Fruit fly (Drosophila melanogaster) whole organism, embryonic: Measurements from ENCODE around the gene CG10041.

Source experiments
- Antp ChIP-seq: fragments of 200-800 bp; sonication (Bioruptor generic); optimal IDR thresholded peaks from 3 replicates; lab custom pipeline; 2016; ENCODE audit warnings: missing biosample characterization, missing genetic modification characterization
- CG10654 ChIP-seq: fragments of 200-800 bp; sonication (Bioruptor generic); optimal IDR thresholded peaks from 2 replicates; lab custom pipeline; 2016; ENCODE audit warnings: missing biosample characterization, missing genetic modification characterization
- CG10979 ChIP-seq: fragments of 200-800 bp; sonication (Bioruptor generic); optimal IDR thresholded peaks from 2 replicates; lab custom pipeline; 2018; ENCODE audit warnings: missing biosample characterization, mild to moderate bottlenecking, missing genetic modification characterization, moderate library complexity
- CG11723 ChIP-seq: fragments of 200-800 bp; sonication (Bioruptor generic); optimal IDR thresholded peaks from 2 replicates; lab custom pipeline; 2017; ENCODE audit warnings: missing biosample characterization, mild to moderate bottlenecking, missing genetic modification characterization
- CG12299 ChIP-seq: fragments of 200-800 bp; sonication (Bioruptor generic); optimal IDR thresholded peaks from 2 replicates; lab custom pipeline; 2018; ENCODE audit warnings: missing biosample characterization, mild to moderate bottlenecking, missing genetic modification characterization
- CG1233 ChIP-seq: fragments of 200-800 bp; sonication (Bioruptor generic); optimal IDR thresholded peaks from 4 replicates; lab custom pipeline; 2018; ENCODE audit warnings: missing biosample characterization, mild to moderate bottlenecking, missing genetic modification characterization
- CG13296 ChIP-seq: fragments of 200-800 bp; sonication (Bioruptor generic); optimal IDR thresholded peaks from 3 replicates; lab custom pipeline; 2018; ENCODE audit warnings: missing biosample characterization, mild to moderate bottlenecking, missing genetic modification characterization
- CG14710 ChIP-seq: fragments of 200-800 bp; sonication (Bioruptor generic); optimal IDR thresholded peaks from 3 replicates; lab custom pipeline; 2019; ENCODE audit warnings: missing biosample characterization, mild to moderate bottlenecking, missing genetic modification characterization, moderate library complexity
- CG15269 ChIP-seq: fragments of 200-800 bp; sonication (Bioruptor generic); optimal IDR thresholded peaks from 2 replicates; lab custom pipeline; 2018; ENCODE audit warnings: missing biosample characterization, mild to moderate bottlenecking, missing genetic modification characterization, moderate library complexity
- CG15514 ChIP-seq: fragments of 200-800 bp; sonication (Bioruptor generic); optimal IDR thresholded peaks from 3 replicates; lab custom pipeline; 2017; ENCODE audit warnings: missing biosample characterization, missing genetic modification characterization, mild to moderate bottlenecking, moderate library complexity, missing genetic modification reagents
- CG15601 ChIP-seq: fragments of 200-800 bp; sonication (Bioruptor generic); optimal IDR thresholded peaks from 3 replicates; lab custom pipeline; 2019; ENCODE audit warnings: missing biosample characterization, mild to moderate bottlenecking, missing genetic modification characterization, moderate library complexity
- CG16813 ChIP-seq: fragments of 200-800 bp; sonication (Bioruptor generic); IDR thresholded peaks from 3 replicates; pipeline ENCODE4 v1.3.6; 2022; ENCODE audit warnings: missing biosample characterization, missing genetic modification characterization; ENCODE audit not compliant: partially characterized antibody
- CG16815 ChIP-seq: fragments of 200-800 bp; sonication (Bioruptor generic); optimal IDR thresholded peaks from 3 replicates; lab custom pipeline; 2017; ENCODE audit warnings: missing biosample characterization, mild to moderate bottlenecking, missing genetic modification characterization
- CG17186 ChIP-seq: fragments of 200-800 bp; sonication (Bioruptor generic); optimal IDR thresholded peaks from 3 replicates; lab custom pipeline; 2017; ENCODE audit warnings: missing biosample characterization, missing genetic modification reagents, missing genetic modification characterization
- CG17612 ChIP-seq: fragments of 200-800 bp; sonication (Bioruptor generic); IDR thresholded peaks from 2 replicates; pipeline ENCODE4 v1.3.6; 2022; ENCODE audit warnings: missing biosample characterization, missing genetic modification characterization
- CG17829 ChIP-seq: fragments of 200-800 bp; optimal IDR thresholded peaks from 2 replicates; lab custom pipeline; 2019; ENCODE audit warnings: missing biosample characterization, mild to moderate bottlenecking, missing genetic modification characterization, moderate library complexity
- CG2202 ChIP-seq: fragments of 200-800 bp; sonication (Bioruptor generic); optimal IDR thresholded peaks from 2 replicates; lab custom pipeline; 2018; ENCODE audit warnings: missing biosample characterization, mild to moderate bottlenecking, missing genetic modification characterization
- CG43689 ChIP-seq: fragments of 200-800 bp; sonication (Bioruptor generic); IDR thresholded peaks from 2 replicates; pipeline ENCODE4 v1.3.6; 2022; ENCODE audit warnings: missing biosample characterization, missing genetic modification characterization
- CG4820 ChIP-seq: fragments of 200-800 bp; sonication (Bioruptor generic); optimal IDR thresholded peaks from 3 replicates; lab custom pipeline; 2016; ENCODE audit warnings: missing biosample characterization, missing genetic modification characterization
- CG7839 ChIP-seq: fragments of 200-800 bp; sonication (Bioruptor generic); optimal IDR thresholded peaks from 3 replicates; lab custom pipeline; 2018; ENCODE audit warnings: missing biosample characterization, mild to moderate bottlenecking, missing genetic modification characterization, moderate library complexity
- CG7963 ChIP-seq: fragments of 200-800 bp; sonication (Bioruptor generic); IDR thresholded peaks from 3 replicates; pipeline ENCODE4 v1.3.6; 2022; ENCODE audit warnings: missing biosample characterization, missing genetic modification characterization; ENCODE audit not compliant: partially characterized antibody
- CG8290 ChIP-seq, 3 experiments: fragments of 200-800 bp; sonication (Bioruptor generic); optimal IDR thresholded peaks; 2 replicates each; lab custom pipeline; 2016 to 2019; ENCODE audit warnings: missing biosample characterization in 3 of 3, missing genetic modification characterization in 3 of 3, mild to moderate bottlenecking in 2 of 3, moderate library complexity in 1 of 3
- Camta ChIP-seq: fragments of 200-800 bp; sonication (Bioruptor generic); optimal IDR thresholded peaks from 2 replicates; lab custom pipeline; 2016; ENCODE audit warnings: missing biosample characterization, missing genetic modification characterization
- D19A ChIP-seq: fragments of 200-800 bp; optimal IDR thresholded peaks from 3 replicates; lab custom pipeline; 2019; ENCODE audit warnings: missing biosample characterization, mild to moderate bottlenecking, missing genetic modification characterization, moderate library complexity
- E2f2 ChIP-seq: fragments of 200-800 bp; sonication (Bioruptor generic); IDR thresholded peaks from 2 replicates; pipeline ENCODE4 v1.3.6; 2022; ENCODE audit warnings: missing biosample characterization, missing genetic modification characterization
- Eip74EF ChIP-seq, 2 experiments: fragments of 200-800 bp in 1 of 2; fragments of >200 bp in 1 of 2; sonication (Bioruptor generic) in 1 of 2; optimal IDR thresholded peaks; 2 replicates each; lab custom pipeline; 2017 to 2019; ENCODE audit warnings: missing biosample characterization in 2 of 2, missing genetic modification characterization in 2 of 2, mild to moderate bottlenecking in 1 of 2, moderate library complexity in 1 of 2
- Gug ChIP-seq: fragments of 200-800 bp; sonication (Bioruptor generic); IDR thresholded peaks from 4 replicates; pipeline ENCODE4 v1.3.6; 2022; ENCODE audit warnings: missing biosample characterization, missing genetic modification characterization
- HmgD ChIP-seq: fragments of 200-800 bp; sonication (Bioruptor generic); optimal IDR thresholded peaks from 3 replicates; lab custom pipeline; 2016; ENCODE audit warnings: missing biosample characterization, missing genetic modification characterization
- HmgZ ChIP-seq: fragments of 200-800 bp; sonication (Bioruptor generic); optimal IDR thresholded peaks from 2 replicates; lab custom pipeline; 2018; ENCODE audit warnings: missing biosample characterization, mild to moderate bottlenecking, missing genetic modification characterization
- NC2β ChIP-seq: fragments of 200-800 bp; sonication (Bioruptor generic); optimal IDR thresholded peaks from 2 replicates; lab custom pipeline; 2016; ENCODE audit warnings: missing biosample characterization, missing genetic modification characterization
- bab2 ChIP-seq: fragments of 200-800 bp; sonication (Bioruptor generic); optimal IDR thresholded peaks from 2 replicates; lab custom pipeline; 2016; ENCODE audit warnings: missing biosample characterization, missing genetic modification characterization
- bowl ChIP-seq: fragments of 200-800 bp; sonication (Bioruptor generic); IDR thresholded peaks from 2 replicates; pipeline ENCODE4 v1.3.6; 2022; ENCODE audit warnings: missing biosample characterization, missing genetic modification characterization
- bsh ChIP-seq, 2 experiments: fragments of 200-800 bp; sonication (Bioruptor generic); optimal IDR thresholded peaks; 2 replicates each; lab custom pipeline; 2017 to 2018; ENCODE audit warnings: mild to moderate bottlenecking in 2 of 2, missing biosample characterization in 2 of 2, missing genetic modification characterization in 2 of 2, moderate library complexity in 1 of 2
- btn ChIP-seq: fragments of 200-800 bp; sonication (Bioruptor generic); optimal IDR thresholded peaks from 2 replicates; lab custom pipeline; 2016; ENCODE audit warnings: missing biosample characterization, missing genetic modification characterization
- dimm ChIP-seq: fragments of 200-800 bp; sonication (Bioruptor generic); IDR thresholded peaks from 2 replicates; pipeline ENCODE4 v1.3.6; 2022; ENCODE audit warnings: missing biosample characterization, missing genetic modification characterization
- eyg ChIP-seq: fragments of 200-800 bp; sonication (Bioruptor generic); optimal IDR thresholded peaks from 3 replicates; lab custom pipeline; 2016; ENCODE audit warnings: missing biosample characterization, missing genetic modification characterization
- fru ChIP-seq: fragments of >200 bp; optimal IDR thresholded peaks from 2 replicates; lab custom pipeline; 2017
- gcm2 ChIP-seq: fragments of 200-800 bp; sonication (Bioruptor generic); optimal IDR thresholded peaks from 2 replicates; lab custom pipeline; 2016; ENCODE audit warnings: missing biosample characterization, missing genetic modification characterization
- gem ChIP-seq: fragments of 200-800 bp; sonication (Bioruptor generic); optimal IDR thresholded peaks from 2 replicates; lab custom pipeline; 2019; ENCODE audit warnings: missing biosample characterization, mild to moderate bottlenecking, missing genetic modification characterization, moderate library complexity
- inv ChIP-seq: fragments of 200-800 bp; sonication (Bioruptor generic); IDR thresholded peaks from 2 replicates; pipeline ENCODE4 v1.3.6; 2022; ENCODE audit warnings: missing biosample characterization, missing genetic modification characterization; ENCODE audit not compliant: partially characterized antibody
- lbe ChIP-seq: fragments of 200-800 bp; sonication (Bioruptor generic); optimal IDR thresholded peaks from 2 replicates; lab custom pipeline; 2016; ENCODE audit warnings: missing biosample characterization, mild to moderate bottlenecking, missing genetic modification characterization
- lola ChIP-seq, 3 experiments: fragments of >200 bp in 2 of 3; fragments of 200-800 bp in 1 of 3; sonication (Bioruptor generic) in 1 of 3; optimal IDR thresholded peaks; 2 replicates each; lab custom pipeline; 2017 to 2019; ENCODE audit warnings: missing biosample characterization in 3 of 3, missing genetic modification characterization in 3 of 3, mild to moderate bottlenecking in 1 of 3, moderate library complexity in 1 of 3
- nmo ChIP-seq: fragments of 200-800 bp; sonication (Bioruptor generic); optimal IDR thresholded peaks from 2 replicates; lab custom pipeline; 2018; ENCODE audit warnings: missing biosample characterization, mild to moderate bottlenecking, missing genetic modification characterization, moderate library complexity
- oc ChIP-seq: fragments of 200-800 bp; sonication (Bioruptor generic); optimal IDR thresholded peaks from 2 replicates; lab custom pipeline; 2018; ENCODE audit warnings: missing biosample characterization, mild to moderate bottlenecking, missing genetic modification characterization, moderate library complexity
- org-1 ChIP-seq: fragments of 200-800 bp; sonication (Bioruptor generic); optimal IDR thresholded peaks from 2 replicates; lab custom pipeline; 2017; ENCODE audit warnings: missing biosample characterization, missing genetic modification characterization
- sens ChIP-seq: fragments of 200-800 bp; sonication (Bioruptor generic); peaks from one replicate; lab custom pipeline; 2016; ENCODE audit warnings: missing biosample characterization, missing genetic modification characterization
- slou ChIP-seq: fragments of 200-800 bp; sonication (Bioruptor generic); optimal IDR thresholded peaks from 3 replicates; lab custom pipeline; 2016; ENCODE audit warnings: missing biosample characterization, missing genetic modification characterization
- sqz ChIP-seq: fragments of 200-800 bp; sonication (Bioruptor generic); optimal IDR thresholded peaks from 3 replicates; lab custom pipeline; 2018; ENCODE audit warnings: missing biosample characterization, mild to moderate bottlenecking, missing genetic modification characterization
- sug ChIP-seq: fragments of 200-800 bp; optimal IDR thresholded peaks from 2 replicates; lab custom pipeline; 2019; ENCODE audit warnings: missing biosample characterization, mild to moderate bottlenecking, missing genetic modification characterization, moderate library complexity
- tin ChIP-seq: fragments of 200-800 bp; sonication (Bioruptor generic); optimal IDR thresholded peaks from 3 replicates; lab custom pipeline; 2016; ENCODE audit warnings: missing biosample characterization, missing genetic modification characterization

CG10041 gene

dm6 chr3R:12345989-12346388 is 5.9 kb downstream of the CG10041 start (continued):
- TF ChIP-seq CG15514 (GFP tag; lab: Kevin White, UChicago) (no peak), CG4820 (GFP tag; lab: Kevin White, UChicago) (peak; percentile 0), CG17829 (tag; lab: Kevin White, UChicago) (peak; percentile 33), lbe (no peak), CG10979 (no peak), gcm2 (GFP tag; lab: Kevin White, UChicago) (no peak), CG43689 (GFP tag; lab: Robert Waterston, UW) (no peak), lola (GFP tag; optimal IDR thresholded peaks at IDR 0.05; lab: Kevin White, UChicago) (peak in 1 of 3 experiments; percentile 17), CG2202 (tag; lab: Kevin White, UChicago) (no peak), bowl (GFP tag; lab: Robert Waterston, UW) (no peak), CG16813 (GFP tag; lab: Robert Waterston, UW) (no peak), fru (lab: Kevin White, UChicago) (no peak), slou (GFP tag; lab: Kevin White, UChicago) (no peak), E2f2 (GFP tag; lab: Robert Waterston, UW) (no peak), CG7839 (tag; lab: Kevin White, UChicago) (peak; percentile 35), eyg (GFP tag; lab: Kevin White, UChicago) (no peak), bsh (GFP tag; optimal IDR thresholded peaks at IDR 0.05; lab: Kevin White, UChicago) (peak in 1 of 2 experiments; percentile 31), HmgD (GFP tag; lab: Kevin White, UChicago) (no peak), gem (peak; percentile 60), bab2 (no peak), Eip74EF (GFP tag; optimal IDR thresholded peaks at IDR 0.05; lab: Kevin White, UChicago) (no peak), sug (tag; lab: Kevin White, UChicago) (no peak), Camta (no peak), org-1 (GFP tag; lab: Kevin White, UChicago) (no peak), CG15601 (tag; lab: Kevin White, UChicago) (peak; percentile 7), nmo (peak; percentile 15), btn (GFP tag; lab: Kevin White, UChicago) (no peak), tin (no peak), CG17186 (GFP tag; lab: Kevin White, UChicago) (no peak), Gug (GFP tag; lab: Robert Waterston, UW) (no peak), CG11723 (GFP tag; lab: Kevin White, UChicago) (no peak), CG12299 (tag; lab: Kevin White, UChicago) (no peak), sens (peak; percentile 30)

- TF ChIP-seq CG14710 (tag; lab: Kevin White, UChicago): no peak
- TF ChIP-seq CG7963 (GFP tag; lab: Robert Waterston, UW): no peak
- peak; percentile 12 for TF ChIP-seq sqz (GFP tag; lab: Kevin White, UChicago)
- TF ChIP-seq oc: no peak
- TF ChIP-seq NC2β: no peak
- peak; percentile 17 for TF ChIP-seq gem
- no peak for TF ChIP-seq CG10654 (GFP tag; lab: Kevin White, UChicago)
- TF ChIP-seq CG16815: no peak
- TF ChIP-seq Gug (GFP tag; lab: Robert Waterston, UW): no peak
- TF ChIP-seq inv (GFP tag; lab: Robert Waterston, UW): no peak
- TF ChIP-seq dimm (GFP tag; lab: Robert Waterston, UW): no peak
- no peak for TF ChIP-seq CG1233 (GFP tag; lab: Kevin White, UChicago)
- no peak for TF ChIP-seq HmgZ (tag; lab: Kevin White, UChicago)
- TF ChIP-seq D19A (tag; lab: Kevin White, UChicago): peak; percentile 68
- TF ChIP-seq CG8290 (GFP tag; optimal IDR thresholded peaks at IDR 0.05; lab: Kevin White, UChicago): peak; percentile 94
- TF ChIP-seq CG8290 (tag; optimal IDR thresholded peaks at IDR 0.05; lab: Kevin White, UChicago): peak in 1 of 2 experiments; percentile 81
- TF ChIP-seq CG13296 (GFP tag; lab: Kevin White, UChicago): no peak
- no peak for TF ChIP-seq Antp
- TF ChIP-seq CG15269: no peak
- TF ChIP-seq CG17612 (GFP tag; lab: Robert Waterston, UW): peak; percentile 89
Measured at dm6 chr3R:12344914-12345549, 6.9 kb downstream of the CG10041 start.
